Worm (Caenorhabditis elegans): ENCODE measurements around the gene B0238.15.

B0238.15 gene

DNA sequence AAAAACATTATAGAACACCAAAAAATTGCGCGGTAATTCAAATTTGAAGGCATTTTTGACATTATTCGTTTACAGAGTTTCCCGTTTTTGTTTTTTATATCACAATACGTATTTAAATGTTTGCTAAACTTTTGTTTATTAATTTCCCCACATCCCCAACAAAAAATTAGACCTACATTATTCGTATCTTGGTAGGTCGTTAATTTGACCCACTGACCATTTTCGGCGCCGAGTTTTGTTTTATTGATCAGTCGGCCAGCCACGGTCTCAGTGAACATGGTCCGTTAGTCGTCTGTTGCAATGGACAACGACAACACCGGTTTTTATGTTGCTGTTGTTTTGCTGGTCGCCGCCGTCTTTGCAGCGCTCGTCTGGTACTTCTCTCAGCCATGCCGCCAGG lies at the start of gene B0238.15:
B0238.15 (plus strand) TSS at position 301 of the 400 bp plus-strand sequence.
- TF ChIP-seq efl-1 (optimal IDR thresholded peaks at IDR 0.05) (no peak), efl-1 (GFP tag; optimal IDR thresholded peaks at IDR 0.05 in 1 of 2) (peak in 1 of 2 experiments; percentile 48), zag-1 (tag; optimal IDR thresholded peaks at IDR 0.05) (no peak)

DNA sequence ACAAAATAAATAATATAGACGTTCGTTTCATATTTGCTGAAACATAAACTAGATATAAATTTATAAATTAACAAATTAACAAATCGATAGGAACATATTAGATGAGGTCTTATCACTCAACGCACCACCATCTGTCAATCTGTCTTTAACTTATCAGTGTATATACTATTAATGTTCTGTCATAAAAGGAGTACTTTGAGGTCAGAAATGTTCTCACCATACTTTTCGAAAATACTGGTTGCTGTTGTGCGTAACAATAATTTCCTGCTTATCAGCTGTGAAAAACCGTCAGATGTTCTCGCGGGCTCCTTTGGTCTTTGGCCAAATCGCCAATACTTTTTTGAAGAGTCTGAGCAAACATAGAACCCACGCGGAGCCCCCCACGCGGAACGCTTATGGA lies 47.5 kb upstream of the B0238.15 start, which contains the start of gene C03A7.13:
C03A7.13 (minus strand) TSS at position 43 of the 400 bp plus-strand sequence.
- TF ChIP-seq snu-23 (GFP tag; optimal IDR thresholded peaks at IDR 0.05) (no peak), efl-3 (GFP tag; optimal IDR thresholded peaks at IDR 0.05) (no peak), efl-1 (optimal IDR thresholded peaks at IDR 0.05) (no peak), efl-1 (GFP tag; optimal IDR thresholded peaks at IDR 0.05 in 1 of 2) (peak in 1 of 2 experiments; percentile 51), vab-15 (tag; optimal IDR thresholded peaks at IDR 0.05) (no peak), elt-2 (tag; optimal IDR thresholded peaks at IDR 0.05) (peak; percentile 25), jun-1 (tag; optimal IDR thresholded peaks at IDR 0.05) (peak; percentile 8), rnt-1 (tag; optimal IDR thresholded peaks at IDR 0.05) (no peak)

DNA sequence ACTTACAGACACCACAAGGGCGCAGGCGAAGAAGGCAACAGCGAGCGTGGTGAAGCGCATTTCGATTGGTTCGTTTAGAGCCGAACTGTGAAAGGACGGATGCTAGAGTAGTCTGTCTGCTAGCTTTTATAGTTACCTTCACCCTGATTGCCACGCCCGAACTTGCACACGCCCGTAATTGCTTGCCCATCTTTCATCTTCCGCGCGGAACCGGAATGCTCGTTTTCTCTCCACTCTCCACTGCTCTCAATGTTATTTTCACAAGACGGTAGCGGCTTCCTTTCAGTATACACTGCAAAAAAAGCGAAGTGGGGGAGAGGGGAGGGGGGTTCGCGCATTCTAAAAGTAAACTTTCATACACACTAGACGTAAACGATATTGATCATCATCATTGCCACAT lies 45.5 kb upstream of the B0238.15 start, which contains the start of gene abu-8:
abu-8 (minus strand) TSS at position 101 of the 400 bp plus-strand sequence.
- TF ChIP-seq skn-1 (tag; optimal IDR thresholded peaks at IDR 0.05) (no peak), sptf-1 (tag; optimal IDR thresholded peaks at IDR 0.05) (no peak), lin-35 (GFP tag; optimal IDR thresholded peaks at IDR 0.05) (no peak), tlp-1 (tag; optimal IDR thresholded peaks at IDR 0.05) (no peak), sox-4 (tag; optimal IDR thresholded peaks at IDR 0.05) (no peak), nhr-76 (tag; optimal IDR thresholded peaks at IDR 0.05) (no peak), Y116A8C.19 (tag; optimal IDR thresholded peaks at IDR 0.05; ENCODE audit: borderline replicate concordance) (no peak), ces-1 (GFP tag; optimal IDR thresholded peaks at IDR 0.05) (no peak), unc-62 (GFP tag; optimal IDR thresholded peaks at IDR 0.05) (no peak), dsc-1 (tag; optimal IDR thresholded peaks at IDR 0.05) (no peak), ceh-63 (GFP tag; optimal IDR thresholded peaks at IDR 0.05) (no peak), fos-1 (tag; optimal IDR thresholded peaks at IDR 0.05) (no peak), hlh-4 (tag; optimal IDR thresholded peaks at IDR 0.05) (no peak), tbx-2 (tag; optimal IDR thresholded peaks at IDR 0.05) (no peak), unc-30 (tag; optimal IDR thresholded peaks at IDR 0.05) (no peak), aly-2 (tag; optimal IDR thresholded peaks at IDR 0.05) (no peak), nhr-237 (tag; optimal IDR thresholded peaks at IDR 0.05) (no peak), hpl-2 (GFP tag; optimal IDR thresholded peaks at IDR 0.05) (no peak)

DNA sequence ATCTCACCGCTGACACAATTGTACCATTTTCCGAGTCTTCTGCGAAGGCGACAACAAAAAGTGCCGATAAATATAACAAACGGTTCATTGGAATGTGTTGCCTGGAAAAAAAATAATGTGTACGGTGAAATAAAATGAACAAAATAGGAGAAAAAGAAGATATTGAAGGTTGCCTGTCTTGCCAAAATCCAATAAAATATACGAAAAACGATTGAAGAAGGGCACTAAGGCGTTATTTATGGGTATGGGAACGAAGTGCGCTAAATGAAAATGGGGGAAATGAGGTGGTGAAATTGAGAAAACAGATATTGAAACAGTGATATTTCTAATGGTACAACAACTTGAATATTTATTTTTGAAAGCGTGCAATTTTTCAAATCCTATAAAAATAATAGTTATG lies 41.8 kb upstream of the B0238.15 start, which contains the start of gene Y47A7.2:
Y47A7.2 (minus strand) TSS at position 101 of the 400 bp plus-strand sequence.
- TF ChIP-seq ets-5 (GFP tag; IDR thresholded peaks at IDR 0.05) (no peak), nhr-20 (tag; optimal IDR thresholded peaks at IDR 0.05) (no peak), lir-3 (tag; optimal IDR thresholded peaks at IDR 0.05; ENCODE audit: poor library complexity) (no peak), mab-9 (GFP tag; IDR thresholded peaks at IDR 0.05) (no peak), elt-2 (tag; optimal IDR thresholded peaks at IDR 0.05) (no peak), sox-4 (tag; optimal IDR thresholded peaks at IDR 0.05) (no peak), mef-2 (tag; optimal IDR thresholded peaks at IDR 0.05) (no peak), lin-13 (GFP tag; optimal IDR thresholded peaks at IDR 0.05) (no peak)

ce11 chrV:5200188-5200587 lies 39.8 kb upstream of the B0238.15 start:
- TF ChIP-seq sptf-1 (tag; optimal IDR thresholded peaks at IDR 0.05), result no peak
- TF ChIP-seq nhr-237 (tag; optimal IDR thresholded peaks at IDR 0.05), result no peak
- TF ChIP-seq lin-15B (tag; optimal IDR thresholded peaks at IDR 0.05), result no peak
- TF ChIP-seq elt-3 (tag; optimal IDR thresholded peaks at IDR 0.05), result no peak
- no peak for TF ChIP-seq sup-37 (GFP tag; optimal IDR thresholded peaks at IDR 0.05)
- no peak for TF ChIP-seq swsn-7 (tag; optimal IDR thresholded peaks at IDR 0.05)
- TF ChIP-seq irx-1 (tag; optimal IDR thresholded peaks at IDR 0.05), result no peak
- no peak for TF ChIP-seq ztf-4 (tag; optimal IDR thresholded peaks at IDR 0.05)
- TF ChIP-seq aly-2 (tag; optimal IDR thresholded peaks at IDR 0.05), result no peak
- no peak for TF ChIP-seq ama-1 (optimal IDR thresholded peaks at IDR 0.05)
- no peak for TF ChIP-seq unc-86 (tag; optimal IDR thresholded peaks at IDR 0.05)
- TF ChIP-seq C34B4.2 (tag; optimal IDR thresholded peaks at IDR 0.05), result no peak
- TF ChIP-seq ceh-63 (GFP tag; optimal IDR thresholded peaks at IDR 0.05), result no peak
- TF ChIP-seq dpl-1 (GFP tag; optimal IDR thresholded peaks at IDR 0.05), result no peak
- TF ChIP-seq nhr-90 (tag; optimal IDR thresholded peaks at IDR 0.05; ENCODE audit: poor library complexity), result no peak
- no peak for TF ChIP-seq egl-27 (tag; optimal IDR thresholded peaks at IDR 0.05)
- no peak for TF ChIP-seq mep-1 (tag; optimal IDR thresholded peaks at IDR 0.05)
- TF ChIP-seq ceh-90 (tag; optimal IDR thresholded peaks at IDR 0.05), result no peak
- TF ChIP-seq nhr-71 (tag; optimal IDR thresholded peaks at IDR 0.05), result peak; percentile 14
